Worm (Caenorhabditis elegans): ENCODE data around the gene R08A2.9.

The R08A2.9 gene

ce11 chrV:14711077-14711476 is 3.0 kb downstream of the R08A2.9 start, which contains the start of gene ssp-33:
TSS of gene ssp-33 (plus strand) at chrV:14711377.
- TF ChIP-seq flt-1 (GFP tag; IDR thresholded peaks at IDR 0.05) (no peak), tbx-11 (GFP tag; IDR thresholded peaks at IDR 0.05) (no peak), aly-1 (tag; optimal IDR thresholded peaks at IDR 0.05) (no peak), hmg-4 (GFP tag; optimal IDR thresholded peaks at IDR 0.05) (no peak), hmbx-1 (tag; optimal IDR thresholded peaks at IDR 0.05) (no peak), scrt-1 (GFP tag; IDR thresholded peaks at IDR 0.05) (no peak), ceh-13 (GFP tag; optimal IDR thresholded peaks at IDR 0.05) (no peak), pes-1 (GFP tag; IDR thresholded peaks at IDR 0.05) (no peak), ama-1 (optimal IDR thresholded peaks at IDR 0.05) (no peak), tra-4 (tag; optimal IDR thresholded peaks at IDR 0.05) (no peak), hnd-1 (tag; optimal IDR thresholded peaks at IDR 0.05) (no peak), tbx-37 (GFP tag; conservative IDR thresholded peaks at IDR 0.05) (no peak), sea-1 (GFP tag; conservative IDR thresholded peaks at IDR 0.05) (no peak), F13C5.2 (tag; optimal IDR thresholded peaks at IDR 0.05) (no peak), ceh-36 (tag; optimal IDR thresholded peaks at IDR 0.05) (no peak)

ce11 chrV:14712316-14712715 is 4.3 kb downstream of the R08A2.9 start, which contains the start of gene R08A2.5:
TSS of gene R08A2.5 (plus strand) at chrV:14712616.
- TF ChIP-seq scrt-1 (GFP tag; IDR thresholded peaks at IDR 0.05) (no peak), tbx-37 (GFP tag; conservative IDR thresholded peaks at IDR 0.05) (no peak), ama-1 (optimal IDR thresholded peaks at IDR 0.05) (no peak)

ce11 chrV:14715608-14716007 is 7.5 kb downstream of the R08A2.9 start, which contains the start of gene R08A2.2:
TSS of gene R08A2.2 (minus strand) at chrV:14715708.
- no peak for TF ChIP-seq sea-1 (GFP tag; conservative IDR thresholded peaks at IDR 0.05)
- TF ChIP-seq tbx-37 (GFP tag; conservative IDR thresholded peaks at IDR 0.05), result no peak
- no peak for TF ChIP-seq scrt-1 (GFP tag; IDR thresholded peaks at IDR 0.05)
- TF ChIP-seq pes-1 (GFP tag; IDR thresholded peaks at IDR 0.05), result no peak

- TF ChIP-seq pes-1 (GFP tag; IDR thresholded peaks at IDR 0.05), result no peak
- no peak for TF ChIP-seq sea-1 (GFP tag; conservative IDR thresholded peaks at IDR 0.05)
- no peak for TF ChIP-seq aly-1 (tag; optimal IDR thresholded peaks at IDR 0.05)
- no peak for TF ChIP-seq scrt-1 (GFP tag; IDR thresholded peaks at IDR 0.05)
- no peak for TF ChIP-seq ets-7 (tag; optimal IDR thresholded peaks at IDR 0.05)
- no peak for TF ChIP-seq hnd-1 (tag; optimal IDR thresholded peaks at IDR 0.05)
- TF ChIP-seq flt-1 (GFP tag; IDR thresholded peaks at IDR 0.05), result no peak
- no peak for TF ChIP-seq ceh-13 (GFP tag; optimal IDR thresholded peaks at IDR 0.05)
- no peak for TF ChIP-seq B0310.2 (tag; optimal IDR thresholded peaks at IDR 0.05)
Observed at ce11 chrV:14716114-14716513, 8.1 kb downstream of the R08A2.9 start, which contains the start of gene fbxa-147. TSS of gene fbxa-147 (plus strand) at chrV:14716499.

- TF ChIP-seq ets-7 (tag; optimal IDR thresholded peaks at IDR 0.05) (no peak), hmg-4 (GFP tag; optimal IDR thresholded peaks at IDR 0.05) (no peak), sea-1 (GFP tag; conservative IDR thresholded peaks at IDR 0.05) (no peak), B0310.2 (tag; optimal IDR thresholded peaks at IDR 0.05) (no peak), aly-1 (tag; optimal IDR thresholded peaks at IDR 0.05) (no peak), tra-4 (tag; optimal IDR thresholded peaks at IDR 0.05) (no peak), tbx-11 (GFP tag; IDR thresholded peaks at IDR 0.05) (no peak), hmbx-1 (tag; optimal IDR thresholded peaks at IDR 0.05) (no peak), ceh-36 (tag; optimal IDR thresholded peaks at IDR 0.05) (no peak), ceh-13 (GFP tag; optimal IDR thresholded peaks at IDR 0.05) (no peak), tbx-37 (GFP tag; conservative IDR thresholded peaks at IDR 0.05) (no peak), pes-1 (GFP tag; IDR thresholded peaks at IDR 0.05) (no peak), hnd-1 (tag; optimal IDR thresholded peaks at IDR 0.05) (no peak), flt-1 (GFP tag; IDR thresholded peaks at IDR 0.05) (no peak), scrt-1 (GFP tag; IDR thresholded peaks at IDR 0.05) (no peak), ama-1 (optimal IDR thresholded peaks at IDR 0.05) (no peak)
Observed at ce11 chrV:14719491-14719890, 11.4 kb downstream of the R08A2.9 start, which contains the start of gene R08A2.1. TSS of gene R08A2.1 (minus strand) at chrV:14719591.

ce11 chrV:14723020-14723419 is 15.0 kb downstream of the R08A2.9 start, which contains the start of gene R08A2.7:
TSS of gene R08A2.7 (plus strand) at chrV:14723320.
- TF ChIP-seq ceh-36 (tag; optimal IDR thresholded peaks at IDR 0.05), result no peak
- no peak for TF ChIP-seq ceh-13 (GFP tag; optimal IDR thresholded peaks at IDR 0.05)
- no peak for TF ChIP-seq tra-4 (tag; optimal IDR thresholded peaks at IDR 0.05)
- TF ChIP-seq tbx-37 (GFP tag; conservative IDR thresholded peaks at IDR 0.05), result no peak
- no peak for TF ChIP-seq tbx-11 (GFP tag; IDR thresholded peaks at IDR 0.05)
- no peak for TF ChIP-seq sea-1 (GFP tag; conservative IDR thresholded peaks at IDR 0.05)
- TF ChIP-seq hnd-1 (tag; optimal IDR thresholded peaks at IDR 0.05), result no peak
- TF ChIP-seq B0310.2 (tag; optimal IDR thresholded peaks at IDR 0.05), result no peak
- TF ChIP-seq flt-1 (GFP tag; IDR thresholded peaks at IDR 0.05), result no peak
- TF ChIP-seq F13C5.2 (tag; optimal IDR thresholded peaks at IDR 0.05), result no peak
- no peak for TF ChIP-seq ets-7 (tag; optimal IDR thresholded peaks at IDR 0.05)
- TF ChIP-seq hmbx-1 (tag; optimal IDR thresholded peaks at IDR 0.05), result no peak
- TF ChIP-seq pes-1 (GFP tag; IDR thresholded peaks at IDR 0.05), result no peak
- no peak for TF ChIP-seq scrt-1 (GFP tag; IDR thresholded peaks at IDR 0.05)
- TF ChIP-seq ama-1 (optimal IDR thresholded peaks at IDR 0.05), result no peak
- no peak for TF ChIP-seq aly-1 (tag; optimal IDR thresholded peaks at IDR 0.05)
- TF ChIP-seq hmg-4 (GFP tag; optimal IDR thresholded peaks at IDR 0.05), result no peak

ce11 chrV:14725409-14725808 is 17.4 kb downstream of the R08A2.9 start:
- no peak for TF ChIP-seq sea-1 (GFP tag; conservative IDR thresholded peaks at IDR 0.05)

- TF ChIP-seq tbx-37 (GFP tag; conservative IDR thresholded peaks at IDR 0.05) (no peak), tbx-11 (GFP tag; IDR thresholded peaks at IDR 0.05) (no peak), tra-4 (tag; optimal IDR thresholded peaks at IDR 0.05) (no peak), pes-1 (GFP tag; IDR thresholded peaks at IDR 0.05) (no peak), hnd-1 (tag; optimal IDR thresholded peaks at IDR 0.05) (no peak), ceh-36 (tag; optimal IDR thresholded peaks at IDR 0.05) (no peak)
Observed at ce11 chrV:14726596-14726995, 18.5 kb downstream of the R08A2.9 start, which contains the start of gene Y50E8A.1. TSS of gene Y50E8A.1 (plus strand) at chrV:14726896.
